Worm (Caenorhabditis elegans): ENCODE measurements around the gene B0416.11.

- TF ChIP-seq flt-1 (GFP tag; IDR thresholded peaks at IDR 0.05) (no peak), klf-2 (GFP tag; conservative IDR thresholded peaks at IDR 0.05) (no peak), med-1 (GFP tag; optimal IDR thresholded peaks at IDR 0.05; ENCODE audit: insufficient read depth) (no peak), cog-1 (tag; optimal IDR thresholded peaks at IDR 0.05) (no peak), ztf-23 (GFP tag; IDR thresholded peaks at IDR 0.05) (no peak), ref-1 (GFP tag; conservative IDR thresholded peaks at IDR 0.05) (no peak), ztf-29 (GFP tag; IDR thresholded peaks at IDR 0.05) (no peak)
Measured at ce11 chrX:9278653-9279052, 4.3 kb downstream of the B0416.11 start, which contains the start of gene B0416.4.

All from whole organism, midembryonic.